Worm (Caenorhabditis elegans) whole organism, mixed stage, embryonic: ENCODE results near the gene blos-1.

Experiments used
- elt-3 ChIP-seq: fragments of 150-350 bp; optimal IDR thresholded peaks from 2 replicates; lab custom pipeline; 2014; ENCODE audit warnings: missing biosample characterization, missing genetic modification characterization
- lin-13 ChIP-seq: fragments of 150-350 bp; optimal IDR thresholded peaks from 2 replicates; lab custom pipeline; 2014; ENCODE audit warnings: missing biosample characterization, missing genetic modification characterization
- lsy-2 ChIP-seq: fragments of 150-350 bp; optimal IDR thresholded peaks from 2 replicates; lab custom pipeline; 2014; ENCODE audit warnings: missing biosample characterization, missing genetic modification characterization
- nhr-76 ChIP-seq: sonication (generic microtip); optimal IDR thresholded peaks from 2 replicates; lab custom pipeline; 2017; ENCODE audit warnings: missing biosample characterization, missing genetic modification characterization
- pha-4 ChIP-seq: fragments of 150-350 bp; optimal IDR thresholded peaks from 2 replicates; lab custom pipeline; 2018; ENCODE audit warnings: missing biosample characterization, missing genetic modification reagents, missing genetic modification characterization
- snpc-4 ChIP-seq: fragments of 150-350 bp; optimal IDR thresholded peaks from 2 replicates; lab custom pipeline; 2014; ENCODE audit warnings: missing biosample characterization, missing genetic modification characterization
- unc-120 ChIP-seq: sonication (generic microtip); optimal IDR thresholded peaks from 2 replicates; lab custom pipeline; 2017; ENCODE audit warnings: missing genetic modification characterization, missing compliant biosample characterization; ENCODE audit not compliant: poor library complexity, severe bottlenecking
- unc-62 ChIP-seq: fragments of 150-350 bp; optimal IDR thresholded peaks from 2 replicates; lab custom pipeline; 2014; ENCODE audit warnings: missing biosample characterization, missing genetic modification reagents, missing genetic modification characterization
- zip-8 ChIP-seq: fragments of 150-350 bp; optimal IDR thresholded peaks from 2 replicates; lab custom pipeline; 2014; ENCODE audit warnings: missing biosample characterization, missing genetic modification characterization

DNA sequence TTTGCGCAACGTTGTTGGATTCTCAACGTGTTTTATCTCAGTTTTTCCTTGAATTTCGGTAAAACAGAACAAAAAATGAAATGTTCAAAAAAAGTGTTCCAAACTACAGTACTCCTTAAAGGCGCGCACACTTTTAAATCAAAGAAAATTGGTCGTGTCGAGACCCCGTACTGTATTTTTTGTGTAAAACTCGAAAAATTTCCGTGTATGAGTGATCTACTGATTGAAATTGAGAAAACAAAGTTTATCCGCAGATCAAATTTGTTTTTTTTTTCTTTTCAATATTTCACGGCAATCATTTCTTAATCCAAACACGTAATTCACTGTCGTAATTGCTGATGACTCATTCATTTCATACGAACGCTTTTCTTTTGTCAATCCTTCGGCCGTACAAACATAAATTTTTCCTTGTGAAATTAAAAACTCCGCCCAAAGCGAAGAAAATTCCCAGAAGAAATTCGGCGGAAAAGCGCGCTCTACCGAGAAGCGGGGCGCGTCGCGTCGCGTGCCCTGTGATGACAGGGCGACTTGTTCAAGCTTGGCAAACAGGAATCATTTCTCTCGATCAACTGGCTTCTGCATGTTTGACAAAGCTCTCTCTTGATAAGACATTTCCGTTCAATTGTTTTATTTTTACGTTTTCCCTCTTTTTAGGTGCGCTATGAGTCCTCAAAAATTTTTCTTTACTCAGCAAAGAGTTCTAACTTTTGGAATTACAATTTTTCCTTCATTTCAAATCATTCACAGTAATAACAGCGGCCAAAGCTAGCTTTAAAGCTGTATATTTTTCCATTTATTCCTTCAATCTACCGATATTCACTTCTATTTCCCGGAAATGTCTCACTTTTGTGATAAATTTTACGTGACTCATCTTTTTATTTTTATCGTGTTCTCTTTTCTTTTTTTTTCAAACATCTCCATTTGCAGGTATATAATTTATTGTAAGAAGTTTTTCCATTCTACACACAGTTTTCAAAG, 8.6 kb downstream of the blos-1 start, which contains the start of gene chc-1:
- TF ChIP-seq snpc-4 (tag; lab: Kevin White, UChicago), result no peak
- no peak for TF ChIP-seq zip-8
- TF ChIP-seq lsy-2, result no peak
- no peak for TF ChIP-seq elt-3
- TF ChIP-seq unc-120 (tag; lab: Kevin White, UChicago), result no peak
- no peak for TF ChIP-seq unc-62 (GFP tag; lab: Kevin White, UChicago)
- peak; percentile 27 for TF ChIP-seq pha-4 (tag; lab: Kevin White, UChicago)
- peak; percentile 2 for TF ChIP-seq lin-13 (tag; lab: Kevin White, UChicago)
- no peak for TF ChIP-seq nhr-76 (tag; lab: Kevin White, UChicago)
